Fruit fly (Drosophila melanogaster): ENCODE results near the gene Ugt316A1.

dm6 chr3L:19073029-19073908 is 10.7 kb upstream of the Ugt316A1 start:
- TF ChIP-seq pan (optimal IDR thresholded peaks at IDR 0.05): no peak
- no peak for TF ChIP-seq EcR (GFP tag; optimal IDR thresholded peaks at IDR 0.05)
- no peak for TF ChIP-seq psq (optimal IDR thresholded peaks at IDR 0.05)
